Worm (Caenorhabditis elegans) whole organism, L3 larva: ENCODE measurements around the gene rga-3.

Experiments
- R02D3.7 ChIP-seq: fragments of 150-350 bp; optimal IDR thresholded peaks from 2 replicates; lab custom pipeline; 2014; ENCODE audit warnings: missing biosample characterization, missing genetic modification characterization
- ZK546.5 ChIP-seq: sonication (generic microtip); optimal IDR thresholded peaks from 2 replicates; lab custom pipeline; 2017; ENCODE audit warnings: missing biosample characterization, missing genetic modification characterization
- aly-2 ChIP-seq: fragments of 150-350 bp; optimal IDR thresholded peaks from 2 replicates; lab custom pipeline; 2014; ENCODE audit warnings: missing biosample characterization, missing genetic modification characterization
- ama-1 ChIP-seq: fragments of 150-350 bp; optimal IDR thresholded peaks from 2 replicates; lab custom pipeline; 2018
- ceh-9 ChIP-seq: sonication (generic microtip); optimal IDR thresholded peaks from 2 replicates; lab custom pipeline; 2018; ENCODE audit warnings: missing biosample characterization, missing genetic modification characterization
- daf-12 ChIP-seq: fragments of 150-350 bp; optimal IDR thresholded peaks from 2 replicates; lab custom pipeline; 2014; ENCODE audit warnings: missing biosample characterization, missing genetic modification reagents, missing genetic modification characterization
- egl-5 ChIP-seq: fragments of 150-350 bp; optimal IDR thresholded peaks from 2 replicates; lab custom pipeline; 2017; ENCODE audit warnings: missing biosample characterization, missing genetic modification reagents, missing genetic modification characterization, inconsistent platforms
- elt-1 ChIP-seq: fragments of 150-350 bp; optimal IDR thresholded peaks from 2 replicates; lab custom pipeline; 2014; ENCODE audit warnings: missing biosample characterization, missing genetic modification characterization
- elt-3 ChIP-seq, 3 experiments: fragments of 150-350 bp in 1 of 3; sonication (generic microtip) in 2 of 3; optimal IDR thresholded peaks; 2 replicates in 2 of 3; 4 replicates in 1 of 3; lab custom pipeline; 2014 to 2017; ENCODE audit warnings: missing biosample characterization in 3 of 3, missing genetic modification characterization in 3 of 3
- eor-1 ChIP-seq, 2 experiments: fragments of 150-350 bp; optimal IDR thresholded peaks; 2 replicates each; lab custom pipeline; 2014 to 2018; ENCODE audit warnings: missing biosample characterization in 2 of 2, missing genetic modification characterization in 2 of 2
- fkh-10 ChIP-seq: sonication (generic microtip); optimal IDR thresholded peaks from 2 replicates; lab custom pipeline; 2017; ENCODE audit warnings: missing biosample characterization, missing genetic modification reagents, missing genetic modification characterization
- fos-1 ChIP-seq: fragments of 150-350 bp; optimal IDR thresholded peaks from 2 replicates; lab custom pipeline; 2014; ENCODE audit warnings: missing biosample characterization, missing genetic modification characterization
- jun-1 ChIP-seq: fragments of 150-350 bp; optimal IDR thresholded peaks from 2 replicates; lab custom pipeline; 2014; ENCODE audit warnings: missing biosample characterization, missing genetic modification reagents, missing genetic modification characterization
- lin-15B ChIP-seq: fragments of 150-350 bp; optimal IDR thresholded peaks from 2 replicates; lab custom pipeline; 2014; ENCODE audit warnings: missing biosample characterization, missing genetic modification characterization
- lin-39 ChIP-seq: fragments of 150-350 bp; optimal IDR thresholded peaks from 2 replicates; lab custom pipeline; 2018; ENCODE audit warnings: missing biosample characterization, missing genetic modification reagents, missing genetic modification characterization
- lsy-12 ChIP-seq: sonication (generic microtip); optimal IDR thresholded peaks from 2 replicates; lab custom pipeline; 2016; ENCODE audit warnings: mild to moderate bottlenecking, missing genetic modification characterization, missing compliant biosample characterization
- mdl-1 ChIP-seq: fragments of 150-350 bp; optimal IDR thresholded peaks from 2 replicates; lab custom pipeline; 2014; ENCODE audit warnings: missing biosample characterization, missing genetic modification characterization
- mml-1 ChIP-seq: fragments of 150-350 bp; sonication (generic microtip); optimal IDR thresholded peaks from 3 replicates; lab custom pipeline; 2014; ENCODE audit warnings: missing biosample characterization, missing genetic modification characterization
- nfya-1 ChIP-seq: sonication (generic microtip); optimal IDR thresholded peaks from 2 replicates; lab custom pipeline; 2017; ENCODE audit warnings: missing genetic modification characterization, mild to moderate bottlenecking, missing compliant biosample characterization, antibody characterized with exemption, moderate library complexity; ENCODE audit not compliant: insufficient read depth
- nhr-11 ChIP-seq: fragments of 150-350 bp; optimal IDR thresholded peaks from 2 replicates; lab custom pipeline; 2014; ENCODE audit warnings: missing biosample characterization, missing genetic modification characterization
- nhr-23 ChIP-seq: fragments of 150-350 bp; optimal IDR thresholded peaks from 2 replicates; lab custom pipeline; 2014; ENCODE audit warnings: missing biosample characterization, missing genetic modification reagents, missing genetic modification characterization
- nhr-237 ChIP-seq: fragments of 150-350 bp; optimal IDR thresholded peaks from 2 replicates; lab custom pipeline; 2014; ENCODE audit warnings: missing biosample characterization, missing genetic modification characterization
- nhr-25 ChIP-seq: sonication (generic microtip); optimal IDR thresholded peaks from 2 replicates; lab custom pipeline; 2017; ENCODE audit warnings: missing biosample characterization, missing genetic modification characterization
- nhr-28 ChIP-seq: fragments of 150-350 bp; optimal IDR thresholded peaks from 2 replicates; lab custom pipeline; 2014; ENCODE audit warnings: missing biosample characterization, missing genetic modification characterization
- nhr-43 ChIP-seq: sonication (generic microtip); optimal IDR thresholded peaks from 2 replicates; lab custom pipeline; 2016; ENCODE audit warnings: mild to moderate bottlenecking, missing genetic modification characterization, missing compliant biosample characterization; ENCODE audit not compliant: poor library complexity, severe bottlenecking
- nhr-76 ChIP-seq: fragments of 150-350 bp; sonication (generic microtip); optimal IDR thresholded peaks from 5 replicates; lab custom pipeline; 2014; ENCODE audit warnings: missing biosample characterization, missing genetic modification characterization
- pha-4 ChIP-seq: fragments of 150-350 bp; optimal IDR thresholded peaks from 2 replicates; lab custom pipeline; 2014; ENCODE audit warnings: missing biosample characterization, missing genetic modification reagents, missing genetic modification characterization
- sea-2 ChIP-seq: fragments of 150-350 bp; sonication (generic microtip); optimal IDR thresholded peaks from 4 replicates; lab custom pipeline; 2014; ENCODE audit warnings: missing biosample characterization, missing genetic modification reagents, missing genetic modification characterization
- skn-1 ChIP-seq: fragments of 150-350 bp; optimal IDR thresholded peaks from 2 replicates; lab custom pipeline; 2014; ENCODE audit warnings: missing biosample characterization, missing genetic modification characterization
- snpc-4 ChIP-seq: fragments of 150-350 bp; optimal IDR thresholded peaks from 2 replicates; lab custom pipeline; 2014; ENCODE audit warnings: missing biosample characterization, missing genetic modification characterization
- unc-39 ChIP-seq: sonication (generic microtip); optimal IDR thresholded peaks from 4 replicates; lab custom pipeline; 2017; ENCODE audit warnings: missing biosample characterization, missing genetic modification characterization
- unc-62 ChIP-seq: fragments of 150-350 bp; sonication (generic microtip); optimal IDR thresholded peaks from 4 replicates; lab custom pipeline; 2014; ENCODE audit warnings: missing biosample characterization, missing genetic modification reagents, missing genetic modification characterization
- zag-1 ChIP-seq: fragments of 150-350 bp; optimal IDR thresholded peaks from 2 replicates; lab custom pipeline; 2014; ENCODE audit warnings: missing biosample characterization, missing genetic modification characterization
- ztf-4 ChIP-seq: fragments of 150-350 bp; optimal IDR thresholded peaks from 2 replicates; lab custom pipeline; 2014; ENCODE audit warnings: missing biosample characterization, missing genetic modification characterization

Gene rga-3

ce11 chrV:5717237-5717935 lies at the start of gene rga-3:
Gene rga-3 (plus strand): TSS chrV:5717885.
- TF ChIP-seq nfya-1 (tag; lab: Kevin White, UChicago) (no peak), nhr-43 (tag; lab: Kevin White, UChicago) (no peak), nhr-23 (tag; lab: Kevin White, UChicago) (no peak), nhr-76 (tag; lab: Kevin White, UChicago) (no peak), nhr-25 (tag; lab: Kevin White, UChicago) (no peak), skn-1 (tag; lab: Kevin White, UChicago) (no peak), nhr-237 (tag; lab: Kevin White, UChicago) (no peak), pha-4 (tag; lab: Kevin White, UChicago) (no peak), lin-15B (tag; lab: Kevin White, UChicago) (no peak), fos-1 (tag; lab: Kevin White, UChicago) (no peak), ztf-4 (tag; lab: Kevin White, UChicago) (no peak), lin-39 (tag; lab: Kevin White, UChicago) (no peak), daf-12 (tag; lab: Kevin White, UChicago) (no peak), lsy-12 (tag; lab: Kevin White, UChicago) (no peak), ceh-9 (tag; lab: Kevin White, UChicago) (no peak), unc-62 (GFP tag; lab: Kevin White, UChicago) (no peak), ZK546.5 (no peak), mdl-1 (tag; lab: Kevin White, UChicago) (no peak), unc-39 (tag; lab: Kevin White, UChicago) (no peak), elt-1 (tag; lab: Kevin White, UChicago) (no peak)

ce11 chrV:5668968-5669367 lies 48.7 kb upstream of the rga-3 start:
- TF ChIP-seq mml-1 = no peak
- no peak for TF ChIP-seq unc-62 (GFP tag; lab: Kevin White, UChicago)
- TF ChIP-seq nhr-28 (tag; lab: Kevin White, UChicago) = no peak
- no peak for TF ChIP-seq R02D3.7 (tag; lab: Kevin White, UChicago)
- TF ChIP-seq, all 47 proteins: peak for 0

ce11 chrV:5672270-5672669 lies 45.4 kb upstream of the rga-3 start:
- TF ChIP-seq jun-1 (tag; lab: Kevin White, UChicago) = no peak
- no peak for TF ChIP-seq fkh-10 (GFP tag; lab: Kevin White, UChicago)
- no peak for TF ChIP-seq elt-3 (tag; optimal IDR thresholded peaks at IDR 0.05; lab: Kevin White, UChicago)
- TF ChIP-seq elt-1 (tag; lab: Kevin White, UChicago) = no peak
- no peak for TF ChIP-seq zag-1 (tag; lab: Kevin White, UChicago)

- no peak for TF ChIP-seq nhr-25 (tag; lab: Kevin White, UChicago)
- no peak for TF ChIP-seq nhr-11 (tag; lab: Kevin White, UChicago)
- no peak for TF ChIP-seq nhr-237 (tag; lab: Kevin White, UChicago)
- no peak for TF ChIP-seq unc-39 (tag; lab: Kevin White, UChicago)
- TF ChIP-seq egl-5 = no peak
- TF ChIP-seq sea-2 (GFP tag; lab: Kevin White, UChicago) = no peak
- TF ChIP-seq snpc-4 (tag; lab: Kevin White, UChicago) = no peak
- no peak for TF ChIP-seq ama-1 (lab: Kevin White, UChicago)
- TF ChIP-seq eor-1 (tag; optimal IDR thresholded peaks at IDR 0.05; lab: Kevin White, UChicago) = no peak
- TF ChIP-seq elt-3 (tag; optimal IDR thresholded peaks at IDR 0.05; lab: Kevin White, UChicago) = no peak
- TF ChIP-seq aly-2 (tag; lab: Kevin White, UChicago) = no peak
- TF ChIP-seq nhr-23 (tag; lab: Kevin White, UChicago) = no peak
- no peak for TF ChIP-seq zag-1 (tag; lab: Kevin White, UChicago)
Observed at ce11 chrV:5676011-5676410, 41.7 kb upstream of the rga-3 start, which contains the start of gene pqn-13. Gene pqn-13 (minus strand): TSS chrV:5676111.
